Comparison of ENCODE assay signal across 2 worm cellular contexts in genomic region chrX:8404308-8405085, ce11.
A peak's percentile ranks its signal among the peaks of the same experiment; 100 is the strongest.
TF ChIP-seq lines count a peak whose summit lies in the region.

No protein-coding gene starts in this region.

TF ChIP-seq in whole organism, L4 larva, 104 proteins besides CTCF, POLR2A, EP300 and RAD21 (continued from another document):
- TF ChIP-seq nhr-10 (tag; optimal IDR thresholded peaks at IDR 0.05; lab: Kevin White, UChicago) (peak; percentile 58), nhr-237 (tag; optimal IDR thresholded peaks at IDR 0.05; lab: Kevin White, UChicago) (no peak), T20F7.1 (GFP tag; optimal IDR thresholded peaks at IDR 0.05; lab: Kevin White, UChicago) (peak; percentile 78), mep-1 (tag; optimal IDR thresholded peaks at IDR 0.05; lab: Kevin White, UChicago) (peak; percentile 95), jun-1 (tag; optimal IDR thresholded peaks at IDR 0.05; lab: Kevin White, UChicago) (peak; percentile 85), duxl-1 (tag; optimal IDR thresholded peaks at IDR 0.05; lab: Kevin White, UChicago; ENCODE audit: poor library complexity) (peak; percentile 93), F26F4.8 (GFP tag; conservative IDR thresholded peaks at IDR 0.05; lab: Robert Waterston, UW) (peak; percentile 93), mes-2 (tag; optimal IDR thresholded peaks at IDR 0.05; lab: Kevin White, UChicago; ENCODE audit: poor library complexity, severe bottlenecking) (peak; percentile 74), madf-5 (GFP tag; IDR thresholded peaks at IDR 0.05; lab: Robert Waterston, UW) (peak in 1 of 2 experiments; percentile 92; a peak in 3 of 4 replicates), zip-11 (GFP tag; IDR thresholded peaks at IDR 0.05; lab: Robert Waterston, UW) (peak; percentile 85; the same call in 1 of the 2 replicates), tag-97 (GFP tag; IDR thresholded peaks at IDR 0.05; lab: Robert Waterston, UW) (0 out of 2 replicates have a peak, but pooled peaks have one; percentile 60), egl-43 (GFP tag; IDR thresholded peaks at IDR 0.05; lab: Robert Waterston, UW) (peak; percentile 99), ztf-11 (tag; optimal IDR thresholded peaks at IDR 0.05; lab: Kevin White, UChicago) (no peak), skn-1 (tag; optimal IDR thresholded peaks at IDR 0.05; lab: Kevin White, UChicago) (no peak), sdz-12 (GFP tag; optimal IDR thresholded peaks at IDR 0.05; lab: Kevin White, UChicago) (peak; percentile 90), Y5F2A.4 (GFP tag; optimal IDR thresholded peaks at IDR 0.05; lab: Kevin White, UChicago) (peak; percentile 80), php-3 (GFP tag; IDR thresholded peaks at IDR 0.05; lab: Robert Waterston, UW) (peak; percentile 91), daf-19 (GFP tag; conservative IDR thresholded peaks at IDR 0.05; lab: Robert Waterston, UW) (peak; percentile 95), ceh-82 (tag; optimal IDR thresholded peaks at IDR 0.05; lab: Kevin White, UChicago) (no peak), attf-4 (tag; optimal IDR thresholded peaks at IDR 0.05; lab: Kevin White, UChicago) (no peak), snpc-4 (tag; optimal IDR thresholded peaks at IDR 0.05; lab: Kevin White, UChicago) (no peak), F10B5.3 (tag; optimal IDR thresholded peaks at IDR 0.05; lab: Kevin White, UChicago) (peak; percentile 82), fos-1 (tag; optimal IDR thresholded peaks at IDR 0.05; lab: Kevin White, UChicago) (no peak), gei-8 (GFP tag; optimal IDR thresholded peaks at IDR 0.05; lab: Kevin White, UChicago) (peak; percentile 93), aly-2 (tag; optimal IDR thresholded peaks at IDR 0.05; lab: Kevin White, UChicago) (no peak), daf-12 (tag; optimal IDR thresholded peaks at IDR 0.05; lab: Kevin White, UChicago) (no peak), ceh-62 (tag; optimal IDR thresholded peaks at IDR 0.05; lab: Kevin White, UChicago) (no peak), Y48G9A.11 (GFP tag; IDR thresholded peaks at IDR 0.05; lab: Robert Waterston, UW) (peak; percentile 90), lsy-2 (tag; optimal IDR thresholded peaks at IDR 0.05; lab: Kevin White, UChicago) (peak; percentile 41 to 79), nhr-76 (tag; optimal IDR thresholded peaks at IDR 0.05; lab: Kevin White, UChicago) (no peak), madf-9 (GFP tag; conservative IDR thresholded peaks at IDR 0.05; lab: Robert Waterston, UW) (peak; percentile 94), spr-1 (tag; optimal IDR thresholded peaks at IDR 0.05; lab: Kevin White, UChicago) (peak; percentile 87), unc-39 (tag; optimal IDR thresholded peaks at IDR 0.05; lab: Kevin White, UChicago) (no peak), zag-1 (tag; optimal IDR thresholded peaks at IDR 0.05; lab: Kevin White, UChicago) (peak; percentile 24), T26A8.4 (GFP tag; IDR thresholded peaks at IDR 0.05; lab: Robert Waterston, UW) (peak; percentile 95), Y75B8A.6 (GFP tag; IDR thresholded peaks at IDR 0.05; lab: Robert Waterston, UW) (peak; percentile 97), cey-2 (tag; optimal IDR thresholded peaks at IDR 0.05; lab: Kevin White, UChicago; ENCODE audit: borderline replicate concordance, insufficient read depth) (no peak), nhr-25 (tag; optimal IDR thresholded peaks at IDR 0.05; lab: Kevin White, UChicago; ENCODE audit: borderline replicate concordance, insufficient read depth) (peak; percentile 82), dpl-1 (GFP tag; optimal IDR thresholded peaks at IDR 0.05; lab: Kevin White, UChicago) (peak; percentile 47), spr-3 (GFP tag; optimal IDR thresholded peaks at IDR 0.05; lab: Kevin White, UChicago) (peak; percentile 89), hif-1 (tag; optimal IDR thresholded peaks at IDR 0.05; lab: Kevin White, UChicago) (peak; percentile 51 to 86), zfp-2 (tag; optimal IDR thresholded peaks at IDR 0.05; lab: Kevin White, UChicago) (peak; percentile 59), nhr-11 (tag; optimal IDR thresholded peaks at IDR 0.05; lab: Kevin White, UChicago) (peak; percentile 82), hmg-1.1 (GFP tag; IDR thresholded peaks at IDR 0.05; lab: Robert Waterston, UW) (peak; percentile 99), lim-7 (GFP tag; IDR thresholded peaks at IDR 0.05; lab: Robert Waterston, UW) (peak; percentile 99), D1046.2 (GFP tag; IDR thresholded peaks at IDR 0.05; lab: Robert Waterston, UW) (peak; percentile 93), zip-2 (tag; optimal IDR thresholded peaks at IDR 0.05; lab: Kevin White, UChicago) (peak; percentile 83)

TF ChIP-seq in whole organism, late embryonic, 69 proteins besides CTCF, POLR2A, EP300 and RAD21 (continued from another document):
- peak; percentile 88 for TF ChIP-seq zip-5 (tag; optimal IDR thresholded peaks at IDR 0.05; lab: Kevin White, UChicago)
- TF ChIP-seq fkh-10 (GFP tag; optimal IDR thresholded peaks at IDR 0.05; lab: Kevin White, UChicago) = peak; percentile 59
- TF ChIP-seq nhr-232 (tag; optimal IDR thresholded peaks at IDR 0.05; lab: Kevin White, UChicago) = peak; percentile 92
- peak; percentile 95 for TF ChIP-seq unc-55 (GFP tag; optimal IDR thresholded peaks at IDR 0.05; lab: Kevin White, UChicago)
- TF ChIP-seq lim-6 (tag; optimal IDR thresholded peaks at IDR 0.05; lab: Kevin White, UChicago) = peak; percentile 88
- TF ChIP-seq nhr-11 (tag; optimal IDR thresholded peaks at IDR 0.05; lab: Kevin White, UChicago) = no peak
